Fruit fly (Drosophila melanogaster): ENCODE results near the gene alphaTub84B.

DNA sequence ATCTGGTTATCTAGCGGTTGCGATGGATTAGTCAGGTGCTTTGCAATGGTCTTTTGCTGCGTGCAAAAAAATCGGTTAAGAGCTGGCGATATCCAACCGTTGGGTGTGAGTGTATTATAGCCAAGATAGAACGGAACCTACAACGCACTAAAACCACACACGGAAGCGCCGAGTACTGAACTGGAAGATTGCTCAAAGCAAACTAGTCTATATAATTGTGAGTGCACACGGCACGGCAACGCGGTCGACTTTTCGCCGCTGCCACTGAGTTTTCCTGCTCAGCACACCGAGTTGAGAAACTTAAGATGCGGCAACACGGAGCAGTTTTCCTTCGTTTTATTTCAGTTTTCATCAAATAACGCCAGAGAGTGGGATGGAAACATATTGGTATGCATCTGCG lies 30.1 kb downstream of the alphaTub84B start:
- TF ChIP-seq esn (GFP tag; optimal IDR thresholded peaks at IDR 0.05) (no peak), CG10669 (GFP tag; optimal IDR thresholded peaks at IDR 0.05) (no peak), Eip75B (GFP tag; optimal IDR thresholded peaks at IDR 0.05) (no peak)

Measured in whole organism, prepupa.